Fruit fly (Drosophila melanogaster) whole organism, embryonic: ENCODE results near the gene bsk.

ENCODE experiments used
- Adf1 ChIP-seq: fragments of 200-800 bp; sonication (Bioruptor generic); IDR thresholded peaks from 2 replicates; pipeline ENCODE4 v1.3.6; 2022; ENCODE audit warnings: missing biosample characterization, missing genetic modification characterization
- Atf3 ChIP-seq: fragments of 200-800 bp; sonication (Bioruptor generic); optimal IDR thresholded peaks from 3 replicates; lab custom pipeline; 2016; ENCODE audit warnings: missing biosample characterization, missing genetic modification characterization
- BtbVII ChIP-seq: fragments of 200-800 bp; sonication (Bioruptor generic); optimal IDR thresholded peaks from 3 replicates; lab custom pipeline; 2017; ENCODE audit warnings: missing biosample characterization, mild to moderate bottlenecking, missing genetic modification characterization
- CG10959 ChIP-seq: fragments of 200-800 bp; sonication (Bioruptor generic); IDR thresholded peaks from 2 replicates; pipeline ENCODE4 v1.3.6; 2022; ENCODE audit warnings: missing biosample characterization, missing genetic modification characterization
- CG11247 ChIP-seq: fragments of 200-800 bp; sonication (Bioruptor generic); IDR thresholded peaks from 2 replicates; pipeline ENCODE4 v1.3.6; 2022; ENCODE audit warnings: missing biosample characterization, missing genetic modification characterization
- CG14667 ChIP-seq: fragments of 200-800 bp; sonication (Bioruptor generic); IDR thresholded peaks from 2 replicates; pipeline ENCODE4 v1.3.6; 2022; ENCODE audit warnings: missing biosample characterization, missing genetic modification characterization
- CG14710 ChIP-seq: fragments of 200-800 bp; sonication (Bioruptor generic); optimal IDR thresholded peaks from 3 replicates; lab custom pipeline; 2019; ENCODE audit warnings: missing biosample characterization, mild to moderate bottlenecking, missing genetic modification characterization, moderate library complexity
- CG15011 ChIP-seq: fragments of 200-800 bp; sonication (Bioruptor generic); optimal IDR thresholded peaks from 3 replicates; lab custom pipeline; 2018; ENCODE audit warnings: missing biosample characterization, mild to moderate bottlenecking, missing genetic modification characterization
- CG16779 ChIP-seq: fragments of 200-800 bp; sonication (Bioruptor generic); IDR thresholded peaks from 2 replicates; pipeline ENCODE4 v1.3.6; 2022; ENCODE audit warnings: missing biosample characterization, missing genetic modification characterization
- CG18262 ChIP-seq: fragments of 200-800 bp; optimal IDR thresholded peaks from 3 replicates; lab custom pipeline; 2019; ENCODE audit warnings: missing biosample characterization, mild to moderate bottlenecking, missing genetic modification characterization, moderate library complexity
- CG18619 ChIP-seq: fragments of 200-800 bp; sonication (Bioruptor generic); optimal IDR thresholded peaks from 3 replicates; lab custom pipeline; 2017; ENCODE audit warnings: missing biosample characterization, mild to moderate bottlenecking, missing genetic modification characterization
- CG2678 ChIP-seq: fragments of 200-800 bp; sonication (Bioruptor generic); optimal IDR thresholded peaks from 3 replicates; lab custom pipeline; 2019; ENCODE audit warnings: missing biosample characterization, mild to moderate bottlenecking, missing genetic modification characterization, moderate library complexity
- CG30431 ChIP-seq: fragments of 200-800 bp; sonication (Bioruptor generic); optimal IDR thresholded peaks from 2 replicates; lab custom pipeline; 2017; ENCODE audit warnings: missing biosample characterization, missing genetic modification characterization
- CG34422 ChIP-seq: fragments of 200-800 bp; sonication (Bioruptor generic); IDR thresholded peaks from 3 replicates; pipeline ENCODE4 v1.3.6; 2022; ENCODE audit warnings: missing biosample characterization, missing genetic modification characterization
- CG4328 ChIP-seq: fragments of 200-800 bp; sonication (Bioruptor generic); optimal IDR thresholded peaks from 3 replicates; lab custom pipeline; 2017; ENCODE audit warnings: missing biosample characterization, missing genetic modification reagents, missing genetic modification characterization
- CG4404 ChIP-seq: fragments of 200-800 bp; sonication (Bioruptor generic); IDR thresholded peaks from 2 replicates; pipeline ENCODE4 v1.3.6; 2022; ENCODE audit warnings: missing biosample characterization, missing genetic modification characterization
- CG4424 ChIP-seq: fragments of 200-800 bp; sonication (Bioruptor generic); optimal IDR thresholded peaks from 3 replicates; lab custom pipeline; 2016; ENCODE audit warnings: missing biosample characterization, missing genetic modification characterization
- CG6175 ChIP-seq: fragments of 200-800 bp; sonication (Bioruptor generic); IDR thresholded peaks from 3 replicates; pipeline ENCODE4 v1.3.6; 2022; ENCODE audit warnings: missing biosample characterization, missing genetic modification characterization
- CG6765 ChIP-seq: fragments of 200-800 bp; sonication (Bioruptor generic); optimal IDR thresholded peaks from 3 replicates; lab custom pipeline; 2017; ENCODE audit warnings: missing biosample characterization, mild to moderate bottlenecking, missing genetic modification characterization
- CG6854 ChIP-seq: fragments of 200-800 bp; sonication (Bioruptor generic); optimal IDR thresholded peaks from 3 replicates; lab custom pipeline; 2017; ENCODE audit warnings: missing biosample characterization, mild to moderate bottlenecking, missing genetic modification characterization
- CG7963 ChIP-seq: fragments of 200-800 bp; sonication (Bioruptor generic); IDR thresholded peaks from 3 replicates; pipeline ENCODE4 v1.3.6; 2022; ENCODE audit warnings: missing biosample characterization, missing genetic modification characterization; ENCODE audit not compliant: partially characterized antibody
- CG7987 ChIP-seq: fragments of 200-800 bp; sonication (Bioruptor generic); optimal IDR thresholded peaks from 2 replicates; lab custom pipeline; 2018; ENCODE audit warnings: missing biosample characterization, mild to moderate bottlenecking, missing genetic modification characterization, moderate library complexity
- CG9609 ChIP-seq: fragments of 200-800 bp; sonication (Bioruptor generic); optimal IDR thresholded peaks from 3 replicates; lab custom pipeline; 2016; ENCODE audit warnings: missing biosample characterization, missing genetic modification characterization
- CG9727 ChIP-seq: fragments of 200-800 bp; sonication (Bioruptor generic); optimal IDR thresholded peaks from 3 replicates; lab custom pipeline; 2017; ENCODE audit warnings: missing biosample characterization, mild to moderate bottlenecking, missing genetic modification characterization
- CG9817 ChIP-seq: fragments of 200-800 bp; sonication (Bioruptor generic); optimal IDR thresholded peaks from 2 replicates; lab custom pipeline; 2018; ENCODE audit warnings: missing biosample characterization, mild to moderate bottlenecking, missing genetic modification characterization, moderate library complexity
- CHES-1-like ChIP-seq: fragments of 200-800 bp; sonication (Bioruptor generic); optimal IDR thresholded peaks from 2 replicates; lab custom pipeline; 2016; ENCODE audit warnings: missing biosample characterization, missing genetic modification characterization
- E2f2 ChIP-seq: fragments of 200-800 bp; sonication (Bioruptor generic); IDR thresholded peaks from 2 replicates; pipeline ENCODE4 v1.3.6; 2022; ENCODE audit warnings: missing biosample characterization, missing genetic modification characterization
- Hr51 ChIP-seq, 2 experiments: fragments of 200-800 bp; sonication (Bioruptor generic); optimal IDR thresholded peaks; 2 replicates in 1 of 2; 3 replicates in 1 of 2; lab custom pipeline; 2016 to 2018; ENCODE audit warnings: missing biosample characterization in 2 of 2, missing genetic modification characterization in 2 of 2, mild to moderate bottlenecking in 1 of 2, moderate library complexity in 1 of 2
- Kr ChIP-seq: fragments of 200-800 bp; sonication (Bioruptor generic); optimal IDR thresholded peaks from 2 replicates; lab custom pipeline; 2017; ENCODE audit warnings: missing biosample characterization, mild to moderate bottlenecking, missing genetic modification characterization
- Mes4 ChIP-seq: fragments of 200-800 bp; sonication (Bioruptor generic); optimal IDR thresholded peaks from 2 replicates; lab custom pipeline; 2016; ENCODE audit warnings: missing biosample characterization, missing genetic modification characterization
- Ssrp ChIP-seq: fragments of 200-800 bp; sonication (Bioruptor generic); optimal IDR thresholded peaks from 2 replicates; lab custom pipeline; 2018; ENCODE audit warnings: missing biosample characterization, mild to moderate bottlenecking, missing genetic modification characterization, moderate library complexity
- TFAM ChIP-seq: fragments of 200-800 bp; sonication (Bioruptor generic); optimal IDR thresholded peaks from 2 replicates; lab custom pipeline; 2017; ENCODE audit warnings: missing biosample characterization, missing genetic modification characterization, inconsistent platforms
- aop ChIP-seq: fragments of 200-800 bp; sonication (Bioruptor generic); IDR thresholded peaks from 2 replicates; pipeline ENCODE4 v1.3.6; 2022; ENCODE audit warnings: missing biosample characterization, missing genetic modification characterization
- cg ChIP-seq: fragments of 200-800 bp; sonication (Bioruptor generic); optimal IDR thresholded peaks from 3 replicates; lab custom pipeline; 2019; ENCODE audit warnings: missing biosample characterization, mild to moderate bottlenecking, missing genetic modification characterization, moderate library complexity
- fd64A ChIP-seq: fragments of 200-800 bp; sonication (Bioruptor generic); optimal IDR thresholded peaks from 3 replicates; lab custom pipeline; 2018; ENCODE audit warnings: missing biosample characterization, mild to moderate bottlenecking, missing genetic modification characterization
- gsb-n ChIP-seq: fragments of 200-800 bp; sonication (Bioruptor generic); optimal IDR thresholded peaks from 3 replicates; lab custom pipeline; 2018; ENCODE audit warnings: missing biosample characterization, mild to moderate bottlenecking, missing genetic modification characterization
- pfk ChIP-seq: fragments of 200-800 bp; sonication (Bioruptor generic); optimal IDR thresholded peaks from 2 replicates; lab custom pipeline; 2018; ENCODE audit warnings: missing biosample characterization, mild to moderate bottlenecking, missing genetic modification characterization, moderate library complexity
- repo ChIP-seq: fragments of 200-800 bp; sonication (Bioruptor generic); optimal IDR thresholded peaks from 2 replicates; lab custom pipeline; 2016; ENCODE audit warnings: missing biosample characterization, missing genetic modification characterization
- schlank ChIP-seq: fragments of 200-800 bp; sonication (Bioruptor generic); optimal IDR thresholded peaks from 2 replicates; lab custom pipeline; 2018; ENCODE audit warnings: missing biosample characterization, mild to moderate bottlenecking, missing genetic modification characterization
- sens ChIP-seq: fragments of 200-800 bp; sonication (Bioruptor generic); peaks from one replicate; lab custom pipeline; 2016; ENCODE audit warnings: missing biosample characterization, missing genetic modification characterization
- sqz ChIP-seq: fragments of 200-800 bp; sonication (Bioruptor generic); optimal IDR thresholded peaks from 3 replicates; lab custom pipeline; 2018; ENCODE audit warnings: missing biosample characterization, mild to moderate bottlenecking, missing genetic modification characterization
- stwl ChIP-seq: fragments of 200-800 bp; sonication (Bioruptor generic); optimal IDR thresholded peaks from 3 replicates; lab custom pipeline; 2018; ENCODE audit warnings: missing biosample characterization, mild to moderate bottlenecking, missing genetic modification characterization, moderate library complexity
- zfh1 ChIP-seq: fragments of 200-800 bp; sonication (Bioruptor generic); IDR thresholded peaks from 3 replicates; pipeline ENCODE4 v1.3.6; 2022; ENCODE audit warnings: missing biosample characterization, missing genetic modification characterization

The bsk gene

DNA sequence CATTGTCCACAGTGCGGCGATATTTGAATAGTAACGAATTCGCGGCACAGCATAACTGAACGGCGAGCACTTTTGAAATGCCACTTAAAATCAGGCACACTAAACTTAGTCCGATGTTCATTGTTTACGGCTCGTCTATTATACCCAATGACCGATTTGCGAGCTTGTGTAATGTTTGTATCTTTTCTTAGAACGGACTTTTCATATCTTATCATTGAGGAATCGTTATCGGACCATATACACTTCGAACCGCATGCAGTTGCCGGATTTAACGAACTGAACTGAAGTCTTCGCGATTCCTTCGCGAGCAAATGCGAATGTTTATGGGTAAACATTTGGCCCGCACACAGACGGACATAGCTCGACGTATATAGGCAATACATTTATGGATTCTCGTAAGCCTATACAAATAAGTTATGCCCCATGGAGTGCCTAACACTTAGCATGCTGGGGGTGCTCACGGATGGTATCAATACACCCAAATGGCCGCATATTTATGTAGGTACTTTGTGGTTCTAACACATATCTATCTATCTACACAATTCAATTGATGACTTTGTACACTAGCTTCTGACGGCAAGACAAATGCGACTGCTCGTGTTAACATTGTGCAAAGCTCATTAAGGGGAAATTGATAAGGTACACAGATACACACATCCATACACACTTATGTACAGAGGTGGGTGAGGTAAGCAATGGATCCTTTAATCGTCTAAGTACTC is 12.4 kb downstream of the bsk start, which contains the start of gene mthl15 (continued):
- TF ChIP-seq repo (GFP tag; lab: Kevin White, UChicago), result no peak
- no peak for TF ChIP-seq CHES-1-like (GFP tag; lab: Kevin White, UChicago)
- no peak for TF ChIP-seq CG2678 (tag; lab: Kevin White, UChicago)
- no peak for TF ChIP-seq Atf3
- TF ChIP-seq CG34422 (GFP tag; lab: Robert Waterston, UW), result no peak
- TF ChIP-seq fd64A, result peak; percentile 51
- TF ChIP-seq CG6765 (GFP tag; lab: Kevin White, UChicago), result peak; percentile 34
- TF ChIP-seq CG7987 (GFP tag; lab: Kevin White, UChicago), result peak; percentile 33
- TF ChIP-seq CG30431, result no peak
- TF ChIP-seq schlank, result no peak
- TF ChIP-seq Kr (GFP tag; lab: Kevin White, UChicago), result peak; percentile 0
- no peak for TF ChIP-seq stwl
- no peak for TF ChIP-seq CG9609 (GFP tag; lab: Kevin White, UChicago)
- TF ChIP-seq CG18262 (tag; lab: Kevin White, UChicago), result no peak
- TF ChIP-seq Ssrp (tag; lab: Kevin White, UChicago), result no peak
- peak; percentile 68 for TF ChIP-seq cg (GFP tag; lab: Kevin White, UChicago)
- TF ChIP-seq CG9727 (GFP tag; lab: Kevin White, UChicago), result no peak
- no peak for TF ChIP-seq Hr51 (GFP tag; optimal IDR thresholded peaks at IDR 0.05; lab: Kevin White, UChicago)
- no peak for TF ChIP-seq CG4328
- TF ChIP-seq pfk (GFP tag; lab: Kevin White, UChicago), result no peak
- no peak for TF ChIP-seq CG14710
- no peak for TF ChIP-seq CG7963 (GFP tag; lab: Robert Waterston, UW)
- TF ChIP-seq CG6175 (GFP tag; lab: Robert Waterston, UW), result no peak
- TF ChIP-seq E2f2, result peak; percentile 21; the same call in 1 of the 2 replicates
- TF ChIP-seq CG4424, result no peak
- TF ChIP-seq sens, result peak; percentile 64
- TF ChIP-seq Adf1 (GFP tag; lab: Robert Waterston, UW), result no peak
- no peak for TF ChIP-seq CG10959 (GFP tag; lab: Robert Waterston, UW)
- TF ChIP-seq CG16779, result no peak
- no peak for TF ChIP-seq aop (GFP tag; lab: Robert Waterston, UW)
- TF ChIP-seq CG18619 (GFP tag; lab: Kevin White, UChicago), result no peak
- no peak for TF ChIP-seq Mes4 (GFP tag; lab: Kevin White, UChicago)
- no peak for TF ChIP-seq sqz
- TF ChIP-seq CG4404, result no peak
- no peak for TF ChIP-seq zfh1
- TF ChIP-seq BtbVII (GFP tag; lab: Kevin White, UChicago), result peak; percentile 3
- no peak for TF ChIP-seq CG15011 (GFP tag; lab: Kevin White, UChicago)
- no peak for TF ChIP-seq TFAM (GFP tag; lab: Kevin White, UChicago)
- TF ChIP-seq CG14667 (GFP tag; lab: Robert Waterston, UW), result no peak
- TF ChIP-seq CG9817 (tag; lab: Kevin White, UChicago), result no peak
- TF ChIP-seq CG6854, result no peak
- TF ChIP-seq CG11247 (GFP tag; lab: Robert Waterston, UW), result no peak
- no peak for TF ChIP-seq gsb-n (tag; lab: Kevin White, UChicago)
- TF ChIP-seq, all 482 proteins: peak for 50
